Fruit fly (Drosophila melanogaster) whole organism, wandering third instar larva: ENCODE results near the gene fliI.

Source experiments
- CG32264 ChIP-seq: fragments of 200-800 bp; sonication (Bioruptor generic); optimal IDR thresholded peaks from 2 replicates; lab custom pipeline; 2016; ENCODE audit warnings: missing biosample characterization, missing genetic modification characterization
- Hr78 ChIP-seq: fragments of >200 bp; optimal IDR thresholded peaks from 2 replicates; lab custom pipeline; 2017; ENCODE audit warnings: missing biosample characterization, missing genetic modification characterization

dm6 chrX:21367363-21368072 is 28.0 kb downstream of the fliI start:
- peak; percentile 91 for TF ChIP-seq CG32264 (GFP tag; lab: Kevin White, UChicago)
- TF ChIP-seq Hr78 (GFP tag; lab: Kevin White, UChicago) = no peak
